Worm (Caenorhabditis elegans) whole organism, early embryonic: ENCODE measurements around the gene sars-2.

Experiments used
- B0310.2 ChIP-seq: sonication (generic microtip); optimal IDR thresholded peaks from 2 replicates; lab custom pipeline; 2016; ENCODE audit warnings: mild to moderate bottlenecking, missing genetic modification characterization, missing compliant biosample characterization
- F13C5.2 ChIP-seq: sonication (generic microtip); optimal IDR thresholded peaks from 2 replicates; lab custom pipeline; 2017; ENCODE audit warnings: mild to moderate bottlenecking, missing genetic modification characterization, inconsistent platforms, missing compliant biosample characterization
- aly-1 ChIP-seq: sonication (generic microtip); optimal IDR thresholded peaks from 2 replicates; lab custom pipeline; 2016; ENCODE audit warnings: missing genetic modification characterization, missing compliant biosample characterization
- ama-1 ChIP-seq: fragments of 150-350 bp; optimal IDR thresholded peaks from 2 replicates; lab custom pipeline; 2014
- ceh-13 ChIP-seq: fragments of 200-800 bp; sonication (Bioruptor generic); optimal IDR thresholded peaks from 2 replicates; lab custom pipeline; 2018; ENCODE audit warnings: mild to moderate bottlenecking, missing genetic modification characterization, missing compliant biosample characterization
- ceh-36 ChIP-seq: sonication (generic microtip); optimal IDR thresholded peaks from 2 replicates; lab custom pipeline; 2016; ENCODE audit warnings: missing genetic modification characterization, inconsistent platforms, missing compliant biosample characterization
- ets-7 ChIP-seq: sonication (generic microtip); optimal IDR thresholded peaks from 2 replicates; lab custom pipeline; 2016; ENCODE audit warnings: missing genotype, missing genetic modification characterization, missing compliant biosample characterization
- flt-1 ChIP-seq: fragments of 200-800 bp; sonication (Bioruptor generic); IDR thresholded peaks from 2 replicates; pipeline ENCODE4 v1.3.6; 2022; ENCODE audit warnings: missing genetic modification characterization, missing compliant biosample characterization
- hmbx-1 ChIP-seq: sonication (generic microtip); optimal IDR thresholded peaks from 2 replicates; lab custom pipeline; 2016; ENCODE audit warnings: mild to moderate bottlenecking, missing genetic modification characterization, missing compliant biosample characterization
- hmg-4 ChIP-seq: fragments of 200-800 bp; sonication (Bioruptor generic); optimal IDR thresholded peaks from 2 replicates; lab custom pipeline; 2018; ENCODE audit warnings: mild to moderate bottlenecking, missing genetic modification characterization, missing compliant biosample characterization
- hnd-1 ChIP-seq: sonication (generic microtip); optimal IDR thresholded peaks from 2 replicates; lab custom pipeline; 2016; ENCODE audit warnings: missing genetic modification characterization, missing compliant biosample characterization
- pes-1 ChIP-seq: fragments of 200-800 bp; sonication (Bioruptor generic); IDR thresholded peaks from 2 replicates; pipeline ENCODE4 v1.3.6; 2022; ENCODE audit warnings: missing genetic modification reagents, missing genetic modification characterization, missing compliant biosample characterization
- scrt-1 ChIP-seq: fragments of 200-800 bp; sonication (Bioruptor generic); IDR thresholded peaks from 2 replicates; pipeline ENCODE4 v1.3.6; 2022; ENCODE audit warnings: missing genetic modification characterization, missing compliant biosample characterization
- sea-1 ChIP-seq: fragments of 200-800 bp; sonication (Bioruptor generic); conservative IDR thresholded peaks from 2 replicates; pipeline ENCODE4 v1.3.6; 2022; ENCODE audit warnings: missing genetic modification characterization, missing compliant biosample characterization
- tbx-11 ChIP-seq: fragments of 200-800 bp; sonication (Bioruptor generic); IDR thresholded peaks from 2 replicates; pipeline ENCODE4 v1.3.6; 2022; ENCODE audit warnings: missing genetic modification characterization, missing compliant biosample characterization
- tbx-37 ChIP-seq: fragments of 200-800 bp; sonication (Bioruptor generic); conservative IDR thresholded peaks from 2 replicates; pipeline ENCODE4 v1.3.6; 2022; ENCODE audit warnings: missing genetic modification reagents, missing genetic modification characterization, missing compliant biosample characterization
- tra-4 ChIP-seq: sonication (generic microtip); optimal IDR thresholded peaks from 2 replicates; lab custom pipeline; 2017; ENCODE audit warnings: missing genetic modification characterization, missing compliant biosample characterization

sars-2 gene

ce11 chrIV:4396052-4396821 is 38.8 kb downstream of the sars-2 start:
- TF ChIP-seq sea-1 (GFP tag; lab: Robert Waterston, UW), result no peak
- TF ChIP-seq flt-1 (GFP tag; lab: Robert Waterston, UW), result no peak
- TF ChIP-seq scrt-1, result no peak
- no peak for TF ChIP-seq hmbx-1 (tag; lab: Kevin White, UChicago)
- TF ChIP-seq tbx-37, result no peak
- TF ChIP-seq tra-4 (tag; lab: Kevin White, UChicago), result no peak
- TF ChIP-seq pes-1 (GFP tag; lab: Robert Waterston, UW), result no peak
- TF ChIP-seq aly-1 (tag; lab: Kevin White, UChicago), result no peak
- TF ChIP-seq ceh-13, result no peak
- no peak for TF ChIP-seq hmg-4 (GFP tag; lab: Kevin White, UChicago)
- TF ChIP-seq hnd-1, result no peak
- TF ChIP-seq ama-1 (lab: Kevin White, UChicago), result no peak
- no peak for TF ChIP-seq F13C5.2
- no peak for TF ChIP-seq ets-7
- TF ChIP-seq B0310.2 (tag; lab: Kevin White, UChicago), result no peak

ce11 chrIV:4397111-4397510 is 39.7 kb downstream of the sars-2 start:
- TF ChIP-seq pes-1 (GFP tag; lab: Robert Waterston, UW), result no peak
- no peak for TF ChIP-seq ceh-13
- no peak for TF ChIP-seq ets-7
- no peak for TF ChIP-seq hmbx-1 (tag; lab: Kevin White, UChicago)
- no peak for TF ChIP-seq aly-1 (tag; lab: Kevin White, UChicago)
- TF ChIP-seq sea-1 (GFP tag; lab: Robert Waterston, UW), result no peak
- TF ChIP-seq hmg-4 (GFP tag; lab: Kevin White, UChicago), result no peak
- TF ChIP-seq tbx-37, result no peak
- no peak for TF ChIP-seq flt-1 (GFP tag; lab: Robert Waterston, UW)
- TF ChIP-seq B0310.2 (tag; lab: Kevin White, UChicago), result no peak
- no peak for TF ChIP-seq tbx-11

- TF ChIP-seq sea-1 (GFP tag; lab: Robert Waterston, UW), result no peak
- TF ChIP-seq tbx-11, result no peak
- no peak for TF ChIP-seq ceh-36 (tag; lab: Kevin White, UChicago)
- no peak for TF ChIP-seq ama-1 (lab: Kevin White, UChicago)
- no peak for TF ChIP-seq tbx-37
These were observed 40.1 kb downstream of the sars-2 start for ce11 chrIV:4397586-4397985.

ce11 chrIV:4398420-4398819 is 41.0 kb downstream of the sars-2 start:
- TF ChIP-seq hmg-4 (GFP tag; lab: Kevin White, UChicago), result peak; percentile 32
- no peak for TF ChIP-seq B0310.2 (tag; lab: Kevin White, UChicago)

ce11 chrIV:4398890-4399289 is 41.5 kb downstream of the sars-2 start:
- TF ChIP-seq hmbx-1 (tag; lab: Kevin White, UChicago) (no peak), hnd-1 (no peak)

ce11 chrIV:4399418-4400136 is 42.1 kb downstream of the sars-2 start:
- TF ChIP-seq hmg-4 (GFP tag; lab: Kevin White, UChicago), result peak; percentile 10
- peak; percentile 23; the same call in 1 of the 2 replicates for TF ChIP-seq pes-1 (GFP tag; lab: Robert Waterston, UW)
- TF ChIP-seq flt-1 (GFP tag; lab: Robert Waterston, UW), result no peak

ce11 chrIV:4400350-4401326 is 43.2 kb downstream of the sars-2 start, which contains the start of gene Y24D9A.6:
Gene Y24D9A.6 (minus strand): TSS chrIV:4400400.
- TF ChIP-seq tbx-11 (no peak), sea-1 (GFP tag; lab: Robert Waterston, UW) (no peak), tra-4 (tag; lab: Kevin White, UChicago) (no peak)

- TF ChIP-seq B0310.2 (tag; lab: Kevin White, UChicago), result no peak
- TF ChIP-seq F13C5.2, result no peak
- no peak for TF ChIP-seq ceh-13
- TF ChIP-seq sea-1 (GFP tag; lab: Robert Waterston, UW), result no peak
- no peak for TF ChIP-seq hmg-4 (GFP tag; lab: Kevin White, UChicago)
- no peak for TF ChIP-seq ama-1 (lab: Kevin White, UChicago)
- no peak for TF ChIP-seq aly-1 (tag; lab: Kevin White, UChicago)
- no peak for TF ChIP-seq tbx-11
- TF ChIP-seq hnd-1, result no peak
These were observed 45.0 kb downstream of the sars-2 start for ce11 chrIV:4402413-4402812.
